Worm (Caenorhabditis elegans) whole organism, young adult: ENCODE measurements around the gene Y39A1A.21.
A peak's percentile ranks its signal among the peaks of the same experiment; 100 is the strongest.

Source experiments
- B0019.2 ChIP-seq: fragments of 200-800 bp; sonication (Bioruptor generic); conservative IDR thresholded peaks from 2 replicates; pipeline ENCODE4 v1.3.6; 2022; ENCODE audit warnings: missing genetic modification reagents, missing genetic modification characterization, missing compliant biosample characterization
- B0035.1 ChIP-seq: sonication (generic microtip); optimal IDR thresholded peaks from 2 replicates; lab custom pipeline; 2016; ENCODE audit warnings: missing genetic modification characterization, mild to moderate bottlenecking, missing compliant biosample characterization, missing genotype, missing genetic modification reagents
- B0336.3 ChIP-seq: fragments of 200-800 bp; sonication (Bioruptor generic); IDR thresholded peaks from 2 replicates; pipeline ENCODE4 v1.3.6; 2022; ENCODE audit warnings: missing genetic modification characterization, missing compliant biosample characterization
- C06A6.2 ChIP-seq: fragments of 200-800 bp; sonication (Bioruptor generic); conservative IDR thresholded peaks from 2 replicates; pipeline ENCODE4 v1.3.6; 2022; ENCODE audit warnings: missing genetic modification characterization, missing compliant biosample characterization
- F10E7.11 ChIP-seq: sonication (generic microtip); optimal IDR thresholded peaks from 2 replicates; lab custom pipeline; 2017; ENCODE audit warnings: mild to moderate bottlenecking, missing genetic modification characterization, moderate library complexity, missing compliant biosample characterization
- F23B12.7 ChIP-seq: sonication (generic microtip); optimal IDR thresholded peaks from 2 replicates; lab custom pipeline; 2017; ENCODE audit warnings: missing genetic modification characterization, mild to moderate bottlenecking, missing compliant biosample characterization, antibody characterized with exemption, moderate library complexity; ENCODE audit not compliant: insufficient read depth
- F37B4.10 ChIP-seq: fragments of 200-800 bp; sonication (Bioruptor generic); IDR thresholded peaks from 2 replicates; pipeline ENCODE4 v1.3.6; 2022; ENCODE audit warnings: missing genetic modification characterization, missing compliant biosample characterization
- F39B2.1 ChIP-seq: fragments of 200-800 bp; sonication (Bioruptor generic); IDR thresholded peaks from 2 replicates; pipeline ENCODE4 v1.3.6; 2022; ENCODE audit warnings: missing genetic modification reagents, missing genetic modification characterization, missing compliant biosample characterization
- F52B5.7 ChIP-seq: sonication (generic microtip); optimal IDR thresholded peaks from 2 replicates; lab custom pipeline; 2016; ENCODE audit warnings: mild to moderate bottlenecking, missing genetic modification characterization, missing compliant biosample characterization
- K11D2.4 ChIP-seq: fragments of 200-800 bp; sonication (Bioruptor generic); IDR thresholded peaks from 2 replicates; pipeline ENCODE4 v1.3.6; 2022; ENCODE audit warnings: missing genetic modification reagents, missing genetic modification characterization, missing compliant biosample characterization
- Y53F4B.3 ChIP-seq: fragments of 200-800 bp; sonication (Bioruptor generic); IDR thresholded peaks from 2 replicates; pipeline ENCODE4 v1.3.6; 2022; ENCODE audit warnings: missing genetic modification reagents, missing genetic modification characterization, missing compliant biosample characterization
- Y53G8AR.9 ChIP-seq: fragments of 200-800 bp; sonication (Bioruptor generic); conservative IDR thresholded peaks from 2 replicates; pipeline ENCODE4 v1.3.6; 2022; ENCODE audit warnings: missing genetic modification reagents, missing genetic modification characterization, missing compliant biosample characterization
- Y67H2A.10 ChIP-seq: fragments of 200-800 bp; sonication (Bioruptor generic); conservative IDR thresholded peaks from 2 replicates; pipeline ENCODE4 v1.3.6; 2022; ENCODE audit warnings: missing genetic modification reagents, missing genetic modification characterization, missing compliant biosample characterization
- aptf-2 ChIP-seq: fragments of 200-800 bp; sonication (Bioruptor generic); conservative IDR thresholded peaks from 2 replicates; pipeline ENCODE4 v1.3.6; 2022; ENCODE audit warnings: missing genetic modification reagents, missing genetic modification characterization, missing compliant biosample characterization
- aptf-3 ChIP-seq: fragments of 200-800 bp; sonication (Bioruptor generic); IDR thresholded peaks from 2 replicates; pipeline ENCODE4 v1.3.6; 2022; ENCODE audit warnings: missing genetic modification characterization, missing compliant biosample characterization
- atf-7 ChIP-seq: sonication (generic microtip); optimal IDR thresholded peaks from 2 replicates; lab custom pipeline; 2017; ENCODE audit warnings: mild to moderate bottlenecking, missing genetic modification characterization, missing compliant biosample characterization
- ccch-3 ChIP-seq: fragments of 200-800 bp; sonication (Bioruptor generic); optimal IDR thresholded peaks from 2 replicates; lab custom pipeline; 2018; ENCODE audit warnings: mild to moderate bottlenecking, missing genetic modification characterization, missing compliant biosample characterization
- ceh-100 ChIP-seq: fragments of 200-800 bp; sonication (Bioruptor generic); IDR thresholded peaks from 2 replicates; pipeline ENCODE4 v1.3.6; 2022; ENCODE audit warnings: missing genetic modification reagents, missing genetic modification characterization, missing compliant biosample characterization
- ceh-27 ChIP-seq: fragments of 200-800 bp; sonication (Bioruptor generic); optimal IDR thresholded peaks from 2 replicates; lab custom pipeline; 2018; ENCODE audit warnings: mild to moderate bottlenecking, missing genetic modification characterization, moderate library complexity, missing compliant biosample characterization
- chd-7 ChIP-seq: sonication (generic microtip); optimal IDR thresholded peaks from 2 replicates; lab custom pipeline; 2016; ENCODE audit warnings: mild to moderate bottlenecking, missing genetic modification characterization, moderate library complexity, missing compliant biosample characterization
- ekl-4 ChIP-seq: fragments of 200-800 bp; sonication (Bioruptor generic); IDR thresholded peaks from 2 replicates; pipeline ENCODE4 v1.3.6; 2022; ENCODE audit warnings: missing genetic modification reagents, missing genetic modification characterization, missing compliant biosample characterization
- ets-4 ChIP-seq: fragments of 200-800 bp; sonication (Bioruptor generic); optimal IDR thresholded peaks from 2 replicates; lab custom pipeline; 2018; ENCODE audit warnings: mild to moderate bottlenecking, missing genetic modification characterization, missing compliant biosample characterization
- him-1 ChIP-seq: sonication (generic microtip); optimal IDR thresholded peaks from 2 replicates; lab custom pipeline; 2016; ENCODE audit warnings: missing genotype, missing genetic modification reagents, missing genetic modification characterization, missing compliant biosample characterization
- hlh-12 ChIP-seq: sonication (generic microtip); optimal IDR thresholded peaks from 2 replicates; lab custom pipeline; 2016; ENCODE audit warnings: missing genetic modification characterization, missing compliant biosample characterization
- hlh-26 ChIP-seq: fragments of 200-800 bp; sonication (Bioruptor generic); conservative IDR thresholded peaks from 2 replicates; pipeline ENCODE4 v1.3.6; 2022; ENCODE audit warnings: missing genetic modification reagents, missing genetic modification characterization, missing compliant biosample characterization
- hrde-1 ChIP-seq: sonication (generic microtip); optimal IDR thresholded peaks from 2 replicates; lab custom pipeline; 2016; ENCODE audit warnings: missing genetic modification characterization, mild to moderate bottlenecking, missing compliant biosample characterization, moderate library complexity, missing genotype, missing genetic modification reagents, borderline replicate concordance
- lin-26 ChIP-seq: fragments of 200-800 bp; sonication (Bioruptor generic); IDR thresholded peaks from 2 replicates; pipeline ENCODE4 v1.3.6; 2022; ENCODE audit warnings: missing genetic modification reagents, missing genetic modification characterization, missing compliant biosample characterization
- lin-40 ChIP-seq: sonication (generic microtip); optimal IDR thresholded peaks from 2 replicates; lab custom pipeline; 2016; ENCODE audit warnings: missing genetic modification characterization, mild to moderate bottlenecking, missing compliant biosample characterization, missing genotype, missing genetic modification reagents
- lin-54 ChIP-seq: fragments of 200-800 bp; sonication (Bioruptor generic); optimal IDR thresholded peaks from 2 replicates; lab custom pipeline; 2018; ENCODE audit warnings: mild to moderate bottlenecking, missing genetic modification characterization, missing compliant biosample characterization
- lsl-1 ChIP-seq: fragments of 200-800 bp; sonication (Bioruptor generic); optimal IDR thresholded peaks from 2 replicates; lab custom pipeline; 2018; ENCODE audit warnings: mild to moderate bottlenecking, missing genetic modification characterization, moderate library complexity, missing compliant biosample characterization
- madf-3 ChIP-seq: fragments of 200-800 bp; sonication (Bioruptor generic); IDR thresholded peaks from 2 replicates; pipeline ENCODE4 v1.3.6; 2022; ENCODE audit warnings: missing genetic modification reagents, missing genetic modification characterization, missing compliant biosample characterization
- mcd-1 ChIP-seq: fragments of 200-800 bp; sonication (Bioruptor generic); IDR thresholded peaks from 2 replicates; pipeline ENCODE4 v1.3.6; 2022; ENCODE audit warnings: missing genetic modification reagents, missing genetic modification characterization, missing compliant biosample characterization
- nfyb-1 ChIP-seq: fragments of 200-800 bp; sonication (Bioruptor generic); IDR thresholded peaks from 2 replicates; pipeline ENCODE4 v1.3.6; 2022; ENCODE audit warnings: missing genetic modification reagents, missing genetic modification characterization, missing compliant biosample characterization
- pbrm-1 ChIP-seq: fragments of 200-800 bp; sonication (Bioruptor generic); IDR thresholded peaks from 2 replicates; pipeline ENCODE4 v1.3.6; 2022; ENCODE audit warnings: missing genetic modification reagents, missing genetic modification characterization, missing compliant biosample characterization
- pha-4 ChIP-seq: fragments of 150-350 bp; sonication (generic microtip); optimal IDR thresholded peaks from 2 replicates; lab custom pipeline; 2014; ENCODE audit warnings: missing biosample characterization, missing genetic modification reagents, missing genetic modification characterization
- snpc-3.4 ChIP-seq: sonication (generic microtip); optimal IDR thresholded peaks from 2 replicates; lab custom pipeline; 2017; ENCODE audit warnings: missing genetic modification characterization, mild to moderate bottlenecking, missing compliant biosample characterization, antibody characterized with exemption, moderate library complexity, missing genotype, missing genetic modification reagents
- snpc-4 ChIP-seq, 5 experiments: fragments of 150-350 bp in 1 of 5; sonication (generic microtip) in 4 of 5; optimal IDR thresholded peaks; 2 replicates each; lab custom pipeline; 2014 to 2018; ENCODE audit warnings: missing genetic modification characterization in 5 of 5, missing biosample characterization in 3 of 5, antibody characterized with exemption in 2 of 5, mild to moderate bottlenecking in 2 of 5, missing compliant biosample characterization in 2 of 5, missing genotype in 2 of 5, moderate library complexity in 2 of 5, missing genetic modification reagents in 1 of 5
- tbp1 ChIP-seq: fragments of 200-800 bp; sonication (Bioruptor generic); optimal IDR thresholded peaks from 2 replicates; lab custom pipeline; 2018; ENCODE audit warnings: mild to moderate bottlenecking, missing genetic modification characterization, missing compliant biosample characterization
- unc-62 ChIP-seq: fragments of 150-350 bp; optimal IDR thresholded peaks from 2 replicates; lab custom pipeline; 2014; ENCODE audit warnings: missing biosample characterization, missing genetic modification reagents, missing genetic modification characterization
- zfh-2 ChIP-seq: fragments of 200-800 bp; sonication (Bioruptor generic); conservative IDR thresholded peaks from 2 replicates; pipeline ENCODE4 v1.3.6; 2022; ENCODE audit warnings: missing genetic modification reagents, missing genetic modification characterization, missing compliant biosample characterization
- ztf-22 ChIP-seq: fragments of 200-800 bp; sonication (Bioruptor generic); optimal IDR thresholded peaks from 2 replicates; lab custom pipeline; 2018; ENCODE audit warnings: mild to moderate bottlenecking, missing genetic modification characterization, moderate library complexity, missing compliant biosample characterization
- ztf-25 ChIP-seq: fragments of 200-800 bp; sonication (Bioruptor generic); IDR thresholded peaks from 2 replicates; pipeline ENCODE4 v1.3.6; 2022; ENCODE audit warnings: missing genetic modification reagents, missing genetic modification characterization, missing compliant biosample characterization
- ztf-28 ChIP-seq: fragments of 200-800 bp; sonication (Bioruptor generic); IDR thresholded peaks from 2 replicates; pipeline ENCODE4 v1.3.6; 2022; ENCODE audit warnings: missing genetic modification reagents, missing genetic modification characterization, missing compliant biosample characterization
- ztf-3 ChIP-seq: fragments of 200-800 bp; sonication (Bioruptor generic); optimal IDR thresholded peaks from 2 replicates; lab custom pipeline; 2018; ENCODE audit warnings: mild to moderate bottlenecking, missing genetic modification characterization, missing compliant biosample characterization

Gene Y39A1A.21

ce11 chrIII:10739455-10739854 lies 32.6 kb upstream of the Y39A1A.21 start, which contains the start of gene smap-1 (continued):
- TF ChIP-seq hlh-26 (no peak), pbrm-1 (no peak)

ce11 chrIII:10738081-10738480 lies 31.3 kb upstream of the Y39A1A.21 start:
- TF ChIP-seq lin-26 (GFP tag; lab: Robert Waterston, UW) (peak; percentile 54; the same call in 1 of the 2 replicates), snpc-4 (GFP tag; optimal IDR thresholded peaks at IDR 0.05; lab: Kevin White, UChicago) (no peak), snpc-4 (tag; optimal IDR thresholded peaks at IDR 0.05; lab: Kevin White, UChicago) (no peak), ets-4 (GFP tag; lab: Kevin White, UChicago) (no peak), nfyb-1 (GFP tag; lab: Robert Waterston, UW) (no peak), zfh-2 (GFP tag; lab: Robert Waterston, UW) (peak; percentile 30; the same call in 1 of the 2 replicates), chd-7 (tag; lab: Kevin White, UChicago) (peak; percentile 4), pbrm-1 (no peak), snpc-3.4 (no peak)

ce11 chrIII:10736322-10736985 lies 29.6 kb upstream of the Y39A1A.21 start:
- TF ChIP-seq hrde-1 (tag; lab: Kevin White, UChicago) (no peak), unc-62 (no peak), lsl-1 (peak; percentile 74), pha-4 (tag; lab: Kevin White, UChicago) (no peak), lin-54 (GFP tag; lab: Kevin White, UChicago) (no peak), F37B4.10 (GFP tag; lab: Robert Waterston, UW) (no peak), C06A6.2 (GFP tag; lab: Robert Waterston, UW) (no peak), lin-40 (tag; lab: Kevin White, UChicago) (no peak), mcd-1 (peak; percentile 35; the same call in 1 of the 2 replicates), atf-7 (tag; lab: Kevin White, UChicago) (no peak), F23B12.7 (no peak), ceh-27 (GFP tag; lab: Kevin White, UChicago) (no peak), B0336.3 (GFP tag; lab: Robert Waterston, UW) (peak; percentile 25; the same call in 1 of the 2 replicates), ccch-3 (GFP tag; lab: Kevin White, UChicago) (no peak), B0035.1 (tag; lab: Kevin White, UChicago) (no peak), Y53G8AR.9 (GFP tag; lab: Robert Waterston, UW) (no peak), him-1 (peak; percentile 37), Y67H2A.10 (GFP tag; lab: Robert Waterston, UW) (no peak), hlh-12 (tag; lab: Kevin White, UChicago) (no peak), K11D2.4 (GFP tag; lab: Robert Waterston, UW) (no peak), ceh-100 (GFP tag; lab: Robert Waterston, UW) (no peak), ztf-3 (GFP tag; lab: Kevin White, UChicago) (no peak), F39B2.1 (no peak), aptf-2 (GFP tag; lab: Robert Waterston, UW) (0 out of 2 replicates have a peak, but pooled peaks have one; percentile 6), F10E7.11 (tag; lab: Kevin White, UChicago) (no peak), tbp1 (no peak), ztf-22 (GFP tag; lab: Kevin White, UChicago) (no peak), ztf-28 (no peak), madf-3 (GFP tag; lab: Robert Waterston, UW) (no peak), aptf-3 (GFP tag; lab: Robert Waterston, UW) (no peak), F52B5.7 (no peak), ekl-4 (no peak), snpc-4 (GFP tag; optimal IDR thresholded peaks at IDR 0.05; lab: Kevin White, UChicago) (no peak), snpc-4 (tag; optimal IDR thresholded peaks at IDR 0.05; lab: Kevin White, UChicago) (no peak), B0019.2 (GFP tag; lab: Robert Waterston, UW) (no peak), Y53F4B.3 (no peak), ztf-25 (no peak)
